Fruit fly (Drosophila melanogaster) whole organism: Measurements from ENCODE around the gene LSm7.

Experiments used
- CG8478 ChIP-seq: fragments of >200 bp; optimal IDR thresholded peaks from 2 replicates; lab custom pipeline; 2018; ENCODE audit warnings: inconsistent platforms
- Dll ChIP-seq: fragments of >200 bp; optimal IDR thresholded peaks from 2 replicates; lab custom pipeline; 2017
- EcR ChIP-seq, 2 experiments: fragments of >200 bp; optimal IDR thresholded peaks; 2 replicates each; lab custom pipeline; 2017; ENCODE audit warnings: missing biosample characterization in 2 of 2, missing genetic modification characterization in 2 of 2, missing genetic modification reagents in 2 of 2
- pan ChIP-seq: fragments of >200 bp; optimal IDR thresholded peaks from 2 replicates; lab custom pipeline; 2017
- psq ChIP-seq: fragments of >200 bp; optimal IDR thresholded peaks from 2 replicates; lab custom pipeline; 2017
- usp ChIP-seq: fragments of >200 bp; optimal IDR thresholded peaks from 2 replicates; lab custom pipeline; 2017; ENCODE audit warnings: missing biosample characterization, missing genetic modification characterization, mixed read lengths

LSm7 gene

DNA sequence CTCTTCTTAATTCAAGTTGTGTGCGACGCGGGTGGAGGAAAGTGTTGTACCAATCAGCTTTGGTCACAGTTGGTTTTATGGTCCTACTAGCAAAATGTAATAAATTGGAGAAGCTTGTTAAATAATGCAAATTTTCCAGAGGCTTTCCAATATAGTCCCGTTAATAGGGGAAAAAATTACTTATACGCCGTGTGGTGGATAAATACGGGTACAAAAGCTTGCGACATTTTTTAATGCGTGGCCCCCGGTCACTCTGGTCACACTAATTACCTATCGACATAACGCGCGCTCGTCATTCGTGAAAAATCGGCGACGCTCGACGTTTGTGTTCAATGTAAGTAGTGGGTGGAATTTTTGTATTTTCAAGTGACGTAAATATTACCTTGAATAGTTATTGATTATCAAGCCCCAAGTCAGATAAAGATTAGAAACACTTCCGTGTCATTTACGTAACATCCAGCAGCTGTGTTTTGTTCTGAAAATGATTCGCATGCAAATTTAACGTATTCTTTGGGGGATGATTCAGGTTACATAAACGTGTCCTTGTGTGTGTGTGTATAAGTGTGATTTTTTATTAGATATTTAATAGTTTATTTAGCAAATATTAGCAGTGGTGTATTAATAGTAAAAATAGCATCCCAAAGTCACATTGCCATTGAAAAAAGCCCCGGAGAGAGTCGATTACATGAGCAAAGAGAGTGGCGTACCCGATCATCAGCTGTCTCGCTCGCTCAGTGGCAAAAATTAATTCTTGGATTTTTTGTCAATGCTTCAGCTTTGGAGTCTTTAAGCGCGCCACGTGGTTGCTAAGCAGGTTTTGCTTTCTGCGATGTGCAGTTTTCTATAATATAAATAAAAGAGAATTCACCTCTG lies 23.0 kb downstream of the LSm7 start, which contains the start of gene Cyt-c-p:
Cyt-c-p (plus strand) TSS at position 290 of the 873 bp plus-strand sequence.
- no peak for TF ChIP-seq psq (lab: Kevin White, UChicago)
- TF ChIP-seq usp (GFP tag; lab: Kevin White, UChicago), result no peak
- TF ChIP-seq pan (lab: Kevin White, UChicago), result no peak
- TF ChIP-seq CG8478 (lab: Kevin White, UChicago), result no peak
- no peak for TF ChIP-seq EcR (GFP tag; optimal IDR thresholded peaks at IDR 0.05; lab: Kevin White, UChicago)
- no peak for TF ChIP-seq Dll (lab: Kevin White, UChicago)

DNA sequence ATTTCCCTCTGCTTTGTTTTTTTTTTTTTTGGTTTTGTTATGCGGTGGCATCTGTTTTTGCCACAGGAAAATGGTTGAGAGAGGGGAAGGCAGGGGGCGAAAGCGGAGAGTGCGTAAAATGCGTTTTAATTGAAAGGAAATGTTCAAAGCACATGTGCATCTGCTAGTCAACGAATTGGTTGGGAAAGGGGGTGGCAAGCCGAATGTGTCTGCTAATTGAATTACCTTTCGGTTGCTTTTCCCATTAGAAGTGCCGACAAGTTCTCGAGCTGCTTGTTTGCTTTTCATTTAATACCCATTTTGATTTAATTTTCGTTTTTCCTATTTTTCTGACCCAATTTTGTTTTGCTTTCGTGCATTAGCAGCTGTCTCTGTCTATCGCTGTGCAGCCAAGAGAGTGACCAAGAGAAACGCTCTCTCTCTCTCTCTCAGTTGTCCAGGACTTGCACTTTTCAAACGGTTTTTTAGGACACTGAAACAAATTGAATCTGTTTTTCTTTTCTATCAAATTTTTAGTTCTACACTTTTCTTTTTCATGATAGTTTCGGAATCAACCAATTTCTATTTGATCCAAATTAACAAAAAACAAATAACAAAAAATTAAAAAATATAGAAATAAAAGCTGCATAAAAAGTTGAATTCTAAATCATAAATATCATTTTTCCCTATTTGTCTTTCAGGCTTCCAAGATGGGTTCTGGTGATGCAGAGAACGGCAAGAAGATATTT lies 24.3 kb downstream of the LSm7 start:
- TF ChIP-seq CG8478 (lab: Kevin White, UChicago), result no peak
- no peak for TF ChIP-seq Dll (lab: Kevin White, UChicago)
- no peak for TF ChIP-seq usp (GFP tag; lab: Kevin White, UChicago)

dm6 chr2L:16716771-16717170 lies 26.1 kb downstream of the LSm7 start:
- TF ChIP-seq psq (lab: Kevin White, UChicago), result no peak
- no peak for TF ChIP-seq usp (GFP tag; lab: Kevin White, UChicago)
- no peak for TF ChIP-seq Dll (lab: Kevin White, UChicago)
- TF ChIP-seq CG8478 (lab: Kevin White, UChicago), result no peak
- no peak for TF ChIP-seq EcR (GFP tag; optimal IDR thresholded peaks at IDR 0.05; lab: Kevin White, UChicago)
- no peak for TF ChIP-seq pan (lab: Kevin White, UChicago)

- TF ChIP-seq psq (lab: Kevin White, UChicago) (no peak), CG8478 (lab: Kevin White, UChicago) (no peak), pan (lab: Kevin White, UChicago) (no peak), EcR (GFP tag; optimal IDR thresholded peaks at IDR 0.05; lab: Kevin White, UChicago) (no peak), Dll (lab: Kevin White, UChicago) (no peak), usp (GFP tag; lab: Kevin White, UChicago) (no peak)
These were observed 26.8 kb downstream of the LSm7 start, which contains the start of the genes Cyt-c-d and CG31808 for dm6 chr2L:16715841-16716701. Cyt-c-d (plus strand) TSS chr2L:16715891. CG31808 (minus strand) TSS chr2L:16716195.

DNA sequence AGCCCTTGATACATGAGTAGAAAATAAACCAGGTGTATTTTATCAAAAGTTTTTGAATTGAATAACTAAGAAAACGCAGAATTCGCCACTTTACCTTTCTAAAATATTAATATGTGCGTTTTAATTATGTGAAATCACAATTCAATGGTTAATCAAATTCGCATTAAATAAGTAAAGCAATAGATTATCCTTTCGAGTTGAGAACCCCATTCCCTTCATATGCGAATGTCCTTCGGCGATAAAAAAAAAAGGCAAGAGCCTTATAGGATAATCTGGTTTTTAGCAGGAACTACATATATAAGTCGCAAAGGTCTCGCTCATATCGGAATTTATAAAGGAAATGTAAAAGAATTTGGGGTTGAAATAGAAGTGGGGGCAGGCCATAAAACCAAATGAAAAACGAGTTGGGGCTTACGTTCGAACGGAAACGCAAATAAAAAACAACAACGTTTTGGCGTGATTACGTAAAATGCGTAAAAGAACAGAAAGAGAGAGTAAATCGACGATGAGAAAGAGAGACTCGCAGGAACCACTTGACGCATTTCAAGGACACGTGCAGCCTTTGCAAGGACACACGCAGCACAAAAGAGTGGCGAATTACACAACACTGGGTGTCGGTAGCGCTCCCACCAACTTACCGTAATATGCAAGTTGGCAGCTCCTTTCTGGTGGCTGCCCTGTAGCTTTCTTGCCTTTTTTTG lies 27.6 kb downstream of the LSm7 start:
- TF ChIP-seq CG8478 (lab: Kevin White, UChicago) (no peak), Dll (lab: Kevin White, UChicago) (no peak), EcR (GFP tag; optimal IDR thresholded peaks at IDR 0.05; lab: Kevin White, UChicago) (no peak), pan (lab: Kevin White, UChicago) (no peak), psq (lab: Kevin White, UChicago) (no peak), usp (GFP tag; lab: Kevin White, UChicago) (no peak)

dm6 chr2L:16713929-16714328 lies 29.0 kb downstream of the LSm7 start:
- no peak for TF ChIP-seq CG8478 (lab: Kevin White, UChicago)
- no peak for TF ChIP-seq Dll (lab: Kevin White, UChicago)
- TF ChIP-seq pan (lab: Kevin White, UChicago), result no peak
- TF ChIP-seq psq (lab: Kevin White, UChicago), result no peak

- TF ChIP-seq CG8478 (lab: Kevin White, UChicago), result no peak
- TF ChIP-seq EcR (GFP tag; optimal IDR thresholded peaks at IDR 0.05; lab: Kevin White, UChicago), result no peak
- TF ChIP-seq pan (lab: Kevin White, UChicago), result no peak
- no peak for TF ChIP-seq psq (lab: Kevin White, UChicago)
- TF ChIP-seq usp (GFP tag; lab: Kevin White, UChicago), result no peak
- no peak for TF ChIP-seq Dll (lab: Kevin White, UChicago)
These were observed 31.0 kb downstream of the LSm7 start for dm6 chr2L:16711891-16712290.

- TF ChIP-seq pan (lab: Kevin White, UChicago) (no peak), CG8478 (lab: Kevin White, UChicago) (no peak), usp (GFP tag; lab: Kevin White, UChicago) (no peak), psq (lab: Kevin White, UChicago) (no peak)
These were observed 32.2 kb downstream of the LSm7 start for dm6 chr2L:16710677-16711076.

dm6 chr2L:16710234-16710633 lies 32.7 kb downstream of the LSm7 start:
- TF ChIP-seq pan (lab: Kevin White, UChicago) (no peak), CG8478 (lab: Kevin White, UChicago) (no peak), psq (lab: Kevin White, UChicago) (no peak), usp (GFP tag; lab: Kevin White, UChicago) (no peak), EcR (GFP tag; optimal IDR thresholded peaks at IDR 0.05; lab: Kevin White, UChicago) (no peak), Dll (lab: Kevin White, UChicago) (no peak)

dm6 chr2L:16709693-16710092 lies 33.2 kb downstream of the LSm7 start:
- TF ChIP-seq usp (GFP tag; lab: Kevin White, UChicago) (no peak), Dll (lab: Kevin White, UChicago) (no peak), EcR (GFP tag; optimal IDR thresholded peaks at IDR 0.05; lab: Kevin White, UChicago) (no peak), psq (lab: Kevin White, UChicago) (no peak), pan (lab: Kevin White, UChicago) (no peak), CG8478 (lab: Kevin White, UChicago) (no peak)
